Fruit fly (Drosophila melanogaster) whole organism, prepupa: ENCODE data around the gene CG31807.

Experiments used
- CG10631 ChIP-seq: fragments of 200-800 bp; sonication (Bioruptor generic); optimal IDR thresholded peaks from 2 replicates; lab custom pipeline; 2016; ENCODE audit warnings: missing biosample characterization, missing genetic modification characterization
- CG10669 ChIP-seq: fragments of 200-800 bp; sonication (Bioruptor generic); optimal IDR thresholded peaks from 3 replicates; lab custom pipeline; 2018; ENCODE audit warnings: missing biosample characterization, mild to moderate bottlenecking, missing genetic modification characterization, moderate library complexity
- CG11294 ChIP-seq: fragments of 200-800 bp; sonication (Bioruptor generic); IDR thresholded peaks from 2 replicates; pipeline ENCODE4 v1.3.6; 2022; ENCODE audit warnings: missing biosample characterization, missing genetic modification characterization
- CG11762 ChIP-seq: fragments of 200-800 bp; sonication (Bioruptor generic); optimal IDR thresholded peaks from 3 replicates; lab custom pipeline; 2016; ENCODE audit warnings: missing biosample characterization, missing genetic modification characterization; ENCODE audit not compliant: insufficient read depth
- CG1621 ChIP-seq: fragments of 200-800 bp; sonication (Bioruptor generic); optimal IDR thresholded peaks from 3 replicates; lab custom pipeline; 2018; ENCODE audit warnings: missing biosample characterization, mild to moderate bottlenecking, missing genetic modification characterization
- CG3032 ChIP-seq: fragments of 200-800 bp; optimal IDR thresholded peaks from 2 replicates; lab custom pipeline; 2019; ENCODE audit warnings: missing biosample characterization, mild to moderate bottlenecking, missing genetic modification characterization, moderate library complexity
- CG32006 ChIP-seq: fragments of 200-800 bp; sonication (Bioruptor generic); optimal IDR thresholded peaks from 3 replicates; lab custom pipeline; 2017; ENCODE audit warnings: missing biosample characterization, mild to moderate bottlenecking, missing genetic modification characterization
- CG34406 ChIP-seq: fragments of 200-800 bp; sonication (Bioruptor generic); optimal IDR thresholded peaks from 3 replicates; lab custom pipeline; 2016; ENCODE audit warnings: missing biosample characterization, missing genetic modification characterization
- CG3919 ChIP-seq: fragments of 200-800 bp; sonication (Bioruptor generic); optimal IDR thresholded peaks from 3 replicates; lab custom pipeline; 2016; ENCODE audit warnings: missing biosample characterization, missing genetic modification characterization
- CG4318 ChIP-seq: fragments of 200-800 bp; sonication (Bioruptor generic); optimal IDR thresholded peaks from 3 replicates; lab custom pipeline; 2017; ENCODE audit warnings: missing biosample characterization, mild to moderate bottlenecking, missing genetic modification characterization
- CG6163 ChIP-seq: fragments of 200-800 bp; sonication (Bioruptor generic); IDR thresholded peaks from 3 replicates; pipeline ENCODE4 v1.3.6; 2022; ENCODE audit warnings: missing biosample characterization, missing genetic modification characterization
- CG6276 ChIP-seq: fragments of 200-800 bp; sonication (Bioruptor generic); optimal IDR thresholded peaks from 2 replicates; lab custom pipeline; 2017; ENCODE audit warnings: missing biosample characterization, mild to moderate bottlenecking, missing genetic modification characterization
- CG6792 ChIP-seq: fragments of 200-800 bp; sonication (Bioruptor generic); optimal IDR thresholded peaks from 3 replicates; lab custom pipeline; 2016; ENCODE audit warnings: missing biosample characterization, missing genetic modification characterization
- CG6808 ChIP-seq: fragments of 200-800 bp; sonication (Bioruptor generic); optimal IDR thresholded peaks from 3 replicates; lab custom pipeline; 2017; ENCODE audit warnings: missing biosample characterization, missing genetic modification characterization, mild to moderate bottlenecking, moderate library complexity, missing genetic modification reagents
- CG6854 ChIP-seq: fragments of 200-800 bp; sonication (Bioruptor generic); optimal IDR thresholded peaks from 2 replicates; lab custom pipeline; 2017; ENCODE audit warnings: missing biosample characterization, mild to moderate bottlenecking, missing genetic modification characterization
- CG7368 ChIP-seq: fragments of 200-800 bp; sonication (Bioruptor generic); optimal IDR thresholded peaks from 3 replicates; lab custom pipeline; 2016; ENCODE audit warnings: missing biosample characterization, missing genetic modification characterization
- CG8319 ChIP-seq: fragments of 200-800 bp; sonication (Bioruptor generic); optimal IDR thresholded peaks from 3 replicates; lab custom pipeline; 2016; ENCODE audit warnings: missing biosample characterization, missing genetic modification characterization
- CG8632 ChIP-seq: fragments of 200-800 bp; sonication (Bioruptor generic); optimal IDR thresholded peaks from 3 replicates; lab custom pipeline; 2016; ENCODE audit warnings: missing biosample characterization, missing genetic modification characterization
- CG9139 ChIP-seq: fragments of 200-800 bp; sonication (Bioruptor generic); optimal IDR thresholded peaks from 3 replicates; lab custom pipeline; 2017; ENCODE audit warnings: missing biosample characterization, mild to moderate bottlenecking, missing genetic modification characterization
- Eip75B ChIP-seq: fragments of 200-800 bp; sonication (Bioruptor generic); optimal IDR thresholded peaks from 3 replicates; lab custom pipeline; 2016; ENCODE audit warnings: missing biosample characterization, missing genetic modification characterization
- Eip93F ChIP-seq: fragments of 200-800 bp; sonication (Bioruptor generic); optimal IDR thresholded peaks from 2 replicates; lab custom pipeline; 2016; ENCODE audit warnings: missing biosample characterization, mild to moderate bottlenecking, missing genetic modification characterization
- Gug ChIP-seq: fragments of 200-800 bp; sonication (Bioruptor generic); IDR thresholded peaks from 2 replicates; pipeline ENCODE4 v1.3.6; 2022; ENCODE audit warnings: missing biosample characterization, missing genetic modification characterization
- Hr38 ChIP-seq: sonication (Bioruptor generic); optimal IDR thresholded peaks from 2 replicates; lab custom pipeline; 2016; ENCODE audit warnings: missing biosample characterization, missing genetic modification characterization
- Hr39 ChIP-seq: fragments of 200-800 bp; sonication (Bioruptor generic); optimal IDR thresholded peaks from 2 replicates; lab custom pipeline; 2016; ENCODE audit warnings: missing biosample characterization, missing genetic modification characterization
- Hr4 ChIP-seq: fragments of 200-800 bp; sonication (Bioruptor generic); optimal IDR thresholded peaks from 3 replicates; lab custom pipeline; 2016; ENCODE audit warnings: missing biosample characterization, missing genetic modification characterization
- Met ChIP-seq: fragments of 200-800 bp; sonication (Bioruptor generic); optimal IDR thresholded peaks from 3 replicates; lab custom pipeline; 2016; ENCODE audit warnings: missing biosample characterization, missing genetic modification characterization
- OdsH ChIP-seq: fragments of 200-800 bp; sonication (Bioruptor generic); optimal IDR thresholded peaks from 3 replicates; lab custom pipeline; 2016; ENCODE audit warnings: missing biosample characterization, missing genetic modification characterization
- Smox ChIP-seq: fragments of 200-800 bp; sonication (Bioruptor generic); optimal IDR thresholded peaks from 3 replicates; lab custom pipeline; 2016; ENCODE audit warnings: missing biosample characterization, missing genetic modification characterization
- Sox102F ChIP-seq: fragments of 200-800 bp; sonication (Bioruptor generic); optimal IDR thresholded peaks from 2 replicates; lab custom pipeline; 2016; ENCODE audit warnings: missing biosample characterization, mild to moderate bottlenecking, missing genetic modification characterization
- Sox14 ChIP-seq: fragments of 200-800 bp; sonication (Bioruptor generic); optimal IDR thresholded peaks from 3 replicates; lab custom pipeline; 2016; ENCODE audit warnings: missing biosample characterization, missing genetic modification characterization
- Sox15 ChIP-seq: fragments of 200-800 bp; sonication (Bioruptor generic); optimal IDR thresholded peaks from 3 replicates; lab custom pipeline; 2016; ENCODE audit warnings: missing biosample characterization, missing genetic modification characterization
- achi ChIP-seq: fragments of 200-800 bp; sonication (Bioruptor generic); optimal IDR thresholded peaks from 3 replicates; lab custom pipeline; 2016; ENCODE audit warnings: missing biosample characterization, missing genetic modification characterization
- acj6 ChIP-seq: fragments of 200-800 bp; sonication (Bioruptor generic); optimal IDR thresholded peaks from 3 replicates; lab custom pipeline; 2016; ENCODE audit warnings: missing biosample characterization, missing genetic modification characterization
- cyc ChIP-seq: fragments of 200-800 bp; sonication (Bioruptor generic); optimal IDR thresholded peaks from 3 replicates; lab custom pipeline; 2016; ENCODE audit warnings: missing biosample characterization, missing genetic modification characterization
- dsx ChIP-seq: fragments of 200-800 bp; optimal IDR thresholded peaks from 3 replicates; lab custom pipeline; 2019; ENCODE audit warnings: missing biosample characterization, mild to moderate bottlenecking, missing genetic modification characterization, moderate library complexity; ENCODE audit not compliant: poor library complexity, severe bottlenecking
- esn ChIP-seq: fragments of 200-800 bp; sonication (Bioruptor generic); optimal IDR thresholded peaks from 2 replicates; lab custom pipeline; 2016; ENCODE audit warnings: missing biosample characterization, mild to moderate bottlenecking, missing genetic modification characterization, moderate library complexity
- fd85E ChIP-seq: fragments of 200-800 bp; sonication (Bioruptor generic); optimal IDR thresholded peaks from 3 replicates; lab custom pipeline; 2016; ENCODE audit warnings: missing biosample characterization, missing genetic modification characterization
- fkh ChIP-seq: fragments of 200-800 bp; sonication (Bioruptor generic); optimal IDR thresholded peaks from 3 replicates; lab custom pipeline; 2017; ENCODE audit warnings: missing biosample characterization, mild to moderate bottlenecking, missing genetic modification characterization, moderate library complexity
- lz ChIP-seq: fragments of 200-800 bp; sonication (Bioruptor generic); optimal IDR thresholded peaks from 3 replicates; lab custom pipeline; 2016; ENCODE audit warnings: missing biosample characterization, missing genetic modification characterization
- net ChIP-seq: fragments of 200-800 bp; sonication (Bioruptor generic); optimal IDR thresholded peaks from 3 replicates; lab custom pipeline; 2016; ENCODE audit warnings: missing biosample characterization, missing genetic modification characterization
- pdm3 ChIP-seq: fragments of 200-800 bp; sonication (Bioruptor generic); optimal IDR thresholded peaks from 3 replicates; lab custom pipeline; 2016; ENCODE audit warnings: missing biosample characterization, missing genetic modification characterization
- salr ChIP-seq, 2 experiments: fragments of 200-800 bp; sonication (Bioruptor generic); optimal IDR thresholded peaks; 3 replicates each; lab custom pipeline; 2016 to 2018; ENCODE audit warnings: missing biosample characterization in 2 of 2, missing genetic modification characterization in 2 of 2, mild to moderate bottlenecking in 1 of 2
- vri ChIP-seq: fragments of 200-800 bp; sonication (Bioruptor generic); optimal IDR thresholded peaks from 3 replicates; lab custom pipeline; 2016; ENCODE audit warnings: missing biosample characterization, mild to moderate bottlenecking, missing genetic modification characterization

Gene CG31807

DNA sequence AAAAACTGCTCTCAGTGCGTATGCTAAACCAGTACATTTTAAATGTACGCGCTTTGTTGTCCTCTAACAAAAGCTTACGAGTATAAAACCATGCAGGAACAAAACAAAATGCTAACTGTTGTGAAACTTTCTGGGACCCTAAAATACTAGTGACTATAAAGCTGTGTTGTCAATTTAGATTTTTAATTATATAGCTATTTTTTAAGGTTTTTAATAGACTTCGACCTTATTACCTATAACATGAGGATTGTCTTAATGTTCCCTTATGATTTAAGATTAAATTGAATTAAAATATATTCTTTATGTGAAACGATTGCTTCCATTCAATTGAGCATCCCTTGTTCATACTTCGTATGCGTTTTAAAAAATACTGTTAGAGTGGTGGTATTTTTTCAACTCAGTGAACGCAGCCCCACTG, 27.1 kb downstream of the CG31807 start (continued):
- TF ChIP-seq net, result no peak
- TF ChIP-seq CG6163 (GFP tag; lab: Robert Waterston, UW), result 0 out of 3 replicates have a peak, but pooled peaks have one; percentile 23
- TF ChIP-seq Met (GFP tag; lab: Kevin White, UChicago), result peak; percentile 66
- no peak for TF ChIP-seq Smox (GFP tag; lab: Kevin White, UChicago)
- TF ChIP-seq cyc (GFP tag; lab: Kevin White, UChicago), result peak; percentile 55
- peak; percentile 49 for TF ChIP-seq CG3032 (tag; lab: Kevin White, UChicago)
- no peak for TF ChIP-seq Hr38
- TF ChIP-seq acj6 (GFP tag; lab: Kevin White, UChicago), result no peak
- TF ChIP-seq CG7368, result no peak
- TF ChIP-seq CG6792 (GFP tag; lab: Kevin White, UChicago), result peak; percentile 30
- TF ChIP-seq CG10669, result no peak
- TF ChIP-seq Hr4 (GFP tag; lab: Kevin White, UChicago), result peak; percentile 57
- TF ChIP-seq CG8632 (GFP tag; lab: Kevin White, UChicago), result peak; percentile 24
- no peak for TF ChIP-seq CG32006 (GFP tag; lab: Kevin White, UChicago)
- TF ChIP-seq CG8319 (GFP tag; lab: Kevin White, UChicago), result no peak
- no peak for TF ChIP-seq CG6276
- TF ChIP-seq fd85E, result no peak
- peak; percentile 51 for TF ChIP-seq Hr39 (GFP tag; lab: Kevin White, UChicago)
- TF ChIP-seq Gug, result no peak
- TF ChIP-seq CG4318 (GFP tag; lab: Kevin White, UChicago), result no peak
- peak; percentile 61 for TF ChIP-seq dsx (GFP tag; lab: Kevin White, UChicago)
- peak; percentile 63 for TF ChIP-seq CG10631
- TF ChIP-seq CG9139 (GFP tag; lab: Kevin White, UChicago), result no peak
- no peak for TF ChIP-seq CG6854 (GFP tag; lab: Kevin White, UChicago)
- peak; percentile 17 for TF ChIP-seq Sox15 (GFP tag; lab: Kevin White, UChicago)
- no peak for TF ChIP-seq OdsH
- no peak for TF ChIP-seq CG3919
- peak; percentile 51 for TF ChIP-seq CG34406 (GFP tag; lab: Kevin White, UChicago)
- TF ChIP-seq CG1621 (tag; lab: Kevin White, UChicago), result no peak
- TF ChIP-seq, all 60 proteins: peak for 28

DNA sequence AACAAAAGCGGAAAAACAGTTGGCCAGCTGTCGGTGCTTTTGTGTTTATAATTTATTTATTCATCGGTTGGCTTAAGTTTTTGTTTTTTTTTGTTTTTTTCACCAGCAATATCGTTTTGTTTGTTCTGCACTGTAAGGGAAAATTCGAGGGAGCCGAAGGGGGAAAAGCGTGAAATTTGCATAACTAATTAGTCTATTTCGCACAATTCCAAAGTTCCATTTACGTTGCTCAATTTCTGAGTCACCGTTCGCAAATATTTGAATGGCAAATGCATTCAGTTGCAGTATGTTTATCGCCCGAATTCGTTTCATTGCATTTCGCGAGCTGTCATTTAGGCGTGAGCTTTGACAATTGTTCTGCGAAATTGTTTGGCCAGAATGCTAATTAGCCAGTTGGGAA, 30.3 kb downstream of the CG31807 start:
- TF ChIP-seq Hr4 (GFP tag; lab: Kevin White, UChicago) (no peak), salr (GFP tag; optimal IDR thresholded peaks at IDR 0.05; lab: Kevin White, UChicago) (no peak), CG32006 (GFP tag; lab: Kevin White, UChicago) (no peak), pdm3 (GFP tag; lab: Kevin White, UChicago) (no peak), fkh (GFP tag; lab: Kevin White, UChicago) (no peak), CG7368 (no peak), CG1621 (tag; lab: Kevin White, UChicago) (no peak), CG6854 (GFP tag; lab: Kevin White, UChicago) (no peak)

DNA sequence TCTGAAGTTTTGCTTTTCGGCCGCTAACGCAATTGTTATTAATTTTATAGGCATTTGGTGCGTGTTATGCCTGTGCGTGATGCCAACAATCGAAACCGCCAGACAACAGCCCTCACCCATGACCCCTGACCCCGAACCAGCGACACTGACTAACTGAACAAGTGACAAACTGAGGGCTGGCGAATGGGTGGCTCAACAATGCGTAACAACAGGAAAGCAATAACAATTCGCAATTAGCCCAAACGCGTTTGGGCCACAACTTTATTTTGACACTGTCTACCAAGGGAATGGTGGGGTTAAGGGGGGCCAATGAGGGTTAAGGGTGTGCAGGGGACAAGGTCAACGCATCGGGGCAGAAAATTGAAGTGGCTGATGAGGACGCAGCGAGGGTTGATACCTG, 34.9 kb downstream of the CG31807 start:
- TF ChIP-seq CG11294 (GFP tag; lab: Robert Waterston, UW), result no peak

DNA sequence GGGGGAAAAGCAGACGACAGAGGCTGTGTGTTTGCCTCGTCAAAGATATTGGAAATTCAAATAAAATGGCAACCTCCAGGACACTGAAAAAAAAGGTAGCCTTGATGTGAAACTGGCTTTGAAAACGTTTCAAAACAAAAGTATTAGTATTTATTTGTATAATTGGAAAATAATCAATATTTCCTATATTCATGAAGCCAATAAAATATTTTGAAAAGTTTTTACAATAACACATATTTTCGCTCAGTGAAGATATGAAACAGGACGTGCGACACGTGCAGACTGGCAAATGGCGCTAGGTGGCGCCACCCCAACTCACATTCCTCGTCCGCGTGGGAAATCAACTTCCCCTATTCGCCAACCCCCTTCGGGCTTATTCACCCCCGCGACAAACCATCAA, 36.0 kb downstream of the CG31807 start:
- TF ChIP-seq Smox (GFP tag; lab: Kevin White, UChicago), result peak; percentile 30
- no peak for TF ChIP-seq Eip93F (GFP tag; lab: Kevin White, UChicago)
- TF ChIP-seq lz, result peak; percentile 36
- TF ChIP-seq fd85E, result no peak
- TF ChIP-seq vri, result peak; percentile 0
- TF ChIP-seq Sox102F (GFP tag; lab: Kevin White, UChicago), result peak; percentile 31
- peak; percentile 39 for TF ChIP-seq CG6808 (GFP tag; lab: Kevin White, UChicago)
- TF ChIP-seq Gug, result no peak
- peak; percentile 39 for TF ChIP-seq acj6 (GFP tag; lab: Kevin White, UChicago)
- TF ChIP-seq CG9139 (GFP tag; lab: Kevin White, UChicago), result no peak
- peak; percentile 26 for TF ChIP-seq CG10631
- no peak for TF ChIP-seq CG1621 (tag; lab: Kevin White, UChicago)
- peak; percentile 58 for TF ChIP-seq esn (GFP tag; lab: Kevin White, UChicago)
- peak; percentile 28 for TF ChIP-seq CG34406 (GFP tag; lab: Kevin White, UChicago)
- peak; percentile 72 for TF ChIP-seq Hr4 (GFP tag; lab: Kevin White, UChicago)
- no peak for TF ChIP-seq salr (GFP tag; optimal IDR thresholded peaks at IDR 0.05; lab: Kevin White, UChicago)
- TF ChIP-seq dsx (GFP tag; lab: Kevin White, UChicago), result peak; percentile 15
- TF ChIP-seq Hr39 (GFP tag; lab: Kevin White, UChicago), result peak; percentile 14
- peak; percentile 42 for TF ChIP-seq CG3919
- peak; percentile 13 for TF ChIP-seq CG3032 (tag; lab: Kevin White, UChicago)
- peak; percentile 50 for TF ChIP-seq achi
- peak; percentile 64 for TF ChIP-seq CG32006 (GFP tag; lab: Kevin White, UChicago)
- peak; percentile 52 for TF ChIP-seq OdsH
- TF ChIP-seq CG11294 (GFP tag; lab: Robert Waterston, UW), result no peak
- TF ChIP-seq cyc (GFP tag; lab: Kevin White, UChicago), result peak; percentile 15
- TF ChIP-seq Sox14, result peak; percentile 8
- TF ChIP-seq Eip75B (GFP tag; lab: Kevin White, UChicago), result peak; percentile 47
- TF ChIP-seq CG7368, result no peak
- no peak for TF ChIP-seq CG11762
